Fruit fly (Drosophila melanogaster): Measurements from ENCODE around the gene mthl7.

- TF ChIP-seq CG10267 (tag; optimal IDR thresholded peaks at IDR 0.05) = no peak
- TF ChIP-seq CG10274 (GFP tag; optimal IDR thresholded peaks at IDR 0.05) = no peak
- no peak for TF ChIP-seq esg (GFP tag; conservative IDR thresholded peaks at IDR 0.05)
- TF ChIP-seq CG1647 (GFP tag; optimal IDR thresholded peaks at IDR 0.05) = no peak
- no peak for TF ChIP-seq inv (GFP tag; IDR thresholded peaks at IDR 0.05; ENCODE audit: partially characterized antibody)
- TF ChIP-seq C15 (GFP tag; IDR thresholded peaks at IDR 0.05) = no peak
- no peak for TF ChIP-seq CG6765 (GFP tag; optimal IDR thresholded peaks at IDR 0.05)
- TF ChIP-seq ERR (GFP tag; optimal IDR thresholded peaks at IDR 0.05) = no peak
- peak; percentile 4 for TF ChIP-seq abd-A (tag; optimal IDR thresholded peaks at IDR 0.05)
- no peak for TF ChIP-seq schlank (tag; optimal IDR thresholded peaks at IDR 0.05)
- TF ChIP-seq CG11695 (GFP tag; IDR thresholded peaks at IDR 0.05) = no peak
Observed at dm6 chr3L:8151727-8152199, 28.6 kb downstream of the mthl7 start, which contains the start of gene CG13676.
